Worm (Caenorhabditis elegans) whole organism, midembryonic: ENCODE results near the gene srh-252.

Experiments used
- T22C8.4 ChIP-seq: fragments of 200-800 bp; sonication (Bioruptor generic); IDR thresholded peaks from 2 replicates; pipeline ENCODE4 v1.3.6; 2022; ENCODE audit warnings: missing genetic modification characterization, missing compliant biosample characterization
- cog-1 ChIP-seq: sonication (generic microtip); optimal IDR thresholded peaks from 2 replicates; lab custom pipeline; 2016; ENCODE audit warnings: missing genetic modification characterization, missing compliant biosample characterization
- flt-1 ChIP-seq: fragments of 200-800 bp; sonication (Bioruptor generic); IDR thresholded peaks from 2 replicates; pipeline ENCODE4 v1.3.6; 2022; ENCODE audit warnings: missing genetic modification characterization, missing compliant biosample characterization
- klf-2 ChIP-seq: fragments of 200-800 bp; sonication (Bioruptor generic); conservative IDR thresholded peaks from 2 replicates; pipeline ENCODE4 v1.3.6; 2022; ENCODE audit warnings: missing genetic modification reagents, missing genetic modification characterization, missing compliant biosample characterization
- med-1 ChIP-seq: sonication (generic microtip); optimal IDR thresholded peaks from 2 replicates; lab custom pipeline; 2017; ENCODE audit warnings: missing genetic modification characterization, mild to moderate bottlenecking, missing compliant biosample characterization, antibody characterized with exemption, missing genetic modification reagents; ENCODE audit not compliant: insufficient read depth
- ref-1 ChIP-seq: fragments of 200-800 bp; sonication (Bioruptor generic); conservative IDR thresholded peaks from 2 replicates; pipeline ENCODE4 v1.3.6; 2022; ENCODE audit warnings: missing genetic modification reagents, missing genetic modification characterization, missing compliant biosample characterization
- tab-1 ChIP-seq: fragments of 200-800 bp; sonication (Bioruptor generic); IDR thresholded peaks from 2 replicates; pipeline ENCODE4 v1.3.6; 2022; ENCODE audit warnings: missing genetic modification characterization, missing compliant biosample characterization
- ztf-23 ChIP-seq: fragments of 200-800 bp; sonication (Bioruptor generic); IDR thresholded peaks from 2 replicates; pipeline ENCODE4 v1.3.6; 2022; ENCODE audit warnings: missing genetic modification reagents, missing genetic modification characterization, missing compliant biosample characterization
- ztf-29 ChIP-seq: fragments of 200-800 bp; sonication (Bioruptor generic); IDR thresholded peaks from 2 replicates; pipeline ENCODE4 v1.3.6; 2022; ENCODE audit warnings: missing genetic modification reagents, missing genetic modification characterization, missing compliant biosample characterization

Gene srh-252

ce11 chrV:17245406-17245805 is 22.2 kb upstream of the srh-252 start, which contains the start of gene clec-242:
TSS of gene clec-242 (minus strand) at chrV:17245506.
- TF ChIP-seq ztf-23 (no peak), ztf-29 (GFP tag; lab: Robert Waterston, UW) (no peak), med-1 (GFP tag; lab: Kevin White, UChicago) (no peak), cog-1 (tag; lab: Kevin White, UChicago) (no peak), klf-2 (GFP tag; lab: Robert Waterston, UW) (no peak), flt-1 (GFP tag; lab: Robert Waterston, UW) (no peak), T22C8.4 (GFP tag; lab: Robert Waterston, UW) (no peak), tab-1 (GFP tag; lab: Robert Waterston, UW) (no peak), ref-1 (no peak)

- TF ChIP-seq ztf-23, result no peak
- TF ChIP-seq ztf-29 (GFP tag; lab: Robert Waterston, UW), result no peak
- TF ChIP-seq ref-1, result no peak
- TF ChIP-seq flt-1 (GFP tag; lab: Robert Waterston, UW), result no peak
- TF ChIP-seq med-1 (GFP tag; lab: Kevin White, UChicago), result no peak
- no peak for TF ChIP-seq tab-1 (GFP tag; lab: Robert Waterston, UW)
- TF ChIP-seq T22C8.4 (GFP tag; lab: Robert Waterston, UW), result no peak
- no peak for TF ChIP-seq klf-2 (GFP tag; lab: Robert Waterston, UW)
Observed at ce11 chrV:17243016-17243415, 19.8 kb upstream of the srh-252 start.

DNA sequence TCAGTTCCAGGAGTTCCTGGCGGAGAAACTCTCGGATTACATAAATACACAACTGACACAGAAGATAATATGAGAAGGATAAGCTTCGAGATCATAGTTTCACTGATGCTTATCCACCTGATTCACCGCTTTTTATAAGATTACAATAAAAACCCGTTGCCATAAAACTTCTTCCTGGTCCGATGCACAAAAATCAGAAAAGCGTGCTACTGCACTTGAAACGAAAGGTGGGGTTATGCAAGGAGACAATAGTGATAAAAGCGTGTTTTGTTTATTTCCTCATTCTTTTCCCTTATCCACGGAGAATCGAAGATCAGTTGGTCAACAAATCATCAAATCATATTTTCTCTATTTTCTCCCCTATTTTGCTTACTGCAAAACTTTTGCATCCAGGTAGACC is 19.3 kb upstream of the srh-252 start, which contains the start of gene Y68A4B.3:
Gene Y68A4B.3, minus strand, starts transcription at position 101 of the 400 bp plus-strand sequence.
- TF ChIP-seq ref-1 (no peak), tab-1 (GFP tag; lab: Robert Waterston, UW) (no peak)

DNA sequence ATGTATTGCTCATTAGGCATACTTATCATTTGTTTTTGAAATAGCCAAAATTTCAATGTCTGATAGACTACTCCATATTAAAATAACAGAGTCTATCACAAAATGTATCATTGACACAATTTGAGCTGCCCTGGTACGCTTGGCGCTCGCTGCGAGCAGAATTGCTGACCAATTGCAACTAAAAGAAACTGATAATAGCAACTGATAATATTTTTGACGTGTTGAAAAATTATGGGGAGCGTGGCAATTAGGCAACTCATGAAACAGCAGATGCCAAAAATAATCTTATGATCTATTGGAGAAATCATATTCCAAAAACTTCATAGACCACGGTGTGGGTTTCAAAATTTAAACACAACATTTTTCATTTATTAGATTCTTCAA is 18.1 kb upstream of the srh-252 start:
- TF ChIP-seq ref-1 (no peak), klf-2 (GFP tag; lab: Robert Waterston, UW) (no peak), cog-1 (tag; lab: Kevin White, UChicago) (no peak), ztf-23 (no peak), flt-1 (GFP tag; lab: Robert Waterston, UW) (no peak), tab-1 (GFP tag; lab: Robert Waterston, UW) (no peak), ztf-29 (GFP tag; lab: Robert Waterston, UW) (no peak), T22C8.4 (GFP tag; lab: Robert Waterston, UW) (no peak), med-1 (GFP tag; lab: Kevin White, UChicago) (no peak)

DNA sequence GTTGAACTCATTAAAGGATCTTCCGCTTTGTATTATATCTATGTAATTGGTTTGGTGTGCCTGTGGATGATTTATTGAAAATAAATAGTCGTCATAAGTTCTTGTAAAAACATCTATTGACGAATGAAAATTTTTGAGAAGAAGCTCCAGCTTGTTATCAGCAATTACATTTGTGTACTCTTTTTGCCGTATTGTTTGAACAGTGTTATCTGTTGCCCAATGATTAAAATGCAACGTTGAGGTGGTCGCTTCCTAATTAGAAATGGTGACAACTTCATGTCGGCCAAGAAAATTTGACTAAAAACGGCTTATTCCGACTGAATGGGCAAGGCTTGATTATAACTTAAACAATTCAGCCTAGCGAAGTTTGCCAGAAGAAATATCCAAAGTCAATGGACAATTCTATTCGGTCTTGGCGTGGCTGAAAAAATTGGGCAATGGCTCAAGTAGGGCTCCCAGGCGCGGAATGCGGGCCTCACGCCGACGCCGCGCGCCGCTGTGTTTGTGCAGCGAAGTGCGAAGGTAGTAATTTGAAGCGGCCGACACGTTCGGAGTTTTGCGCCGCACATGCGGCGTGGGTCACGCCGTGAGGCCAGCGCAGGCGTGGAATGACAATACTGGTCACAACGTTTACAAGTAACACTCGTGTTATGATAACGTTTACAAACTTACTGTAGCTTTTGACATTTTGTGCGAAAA is 17.5 kb upstream of the srh-252 start:
- TF ChIP-seq med-1 (GFP tag; lab: Kevin White, UChicago) (no peak), ref-1 (no peak), tab-1 (GFP tag; lab: Robert Waterston, UW) (no peak), ztf-29 (GFP tag; lab: Robert Waterston, UW) (no peak), cog-1 (tag; lab: Kevin White, UChicago) (no peak), ztf-23 (no peak), T22C8.4 (GFP tag; lab: Robert Waterston, UW) (no peak), klf-2 (GFP tag; lab: Robert Waterston, UW) (no peak), flt-1 (GFP tag; lab: Robert Waterston, UW) (no peak)

DNA sequence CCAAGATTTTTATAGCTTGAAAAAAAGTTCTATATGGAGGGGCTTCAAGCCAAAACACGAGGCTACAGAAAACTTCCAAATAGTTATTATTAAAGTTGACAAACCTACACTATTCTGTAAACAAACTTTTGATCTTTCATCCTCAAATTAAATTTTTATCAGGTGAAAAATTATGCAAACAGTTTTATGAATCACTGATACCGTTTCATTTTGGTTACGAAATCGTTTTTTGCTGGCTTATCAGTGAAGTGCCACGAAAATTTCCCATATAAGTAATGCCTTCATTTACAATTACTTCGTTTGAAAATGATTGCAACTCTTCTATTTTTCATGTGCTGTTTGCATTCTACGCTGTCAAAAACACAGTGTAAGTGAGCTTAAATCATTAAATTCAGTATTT is 15.6 kb upstream of the srh-252 start, which contains the start of gene T19C9.8:
Gene T19C9.8, plus strand, starts transcription at position 299 of the 400 bp plus-strand sequence.
- TF ChIP-seq T22C8.4 (GFP tag; lab: Robert Waterston, UW) (no peak), ztf-23 (no peak), tab-1 (GFP tag; lab: Robert Waterston, UW) (no peak), ztf-29 (GFP tag; lab: Robert Waterston, UW) (no peak), klf-2 (GFP tag; lab: Robert Waterston, UW) (no peak), med-1 (GFP tag; lab: Kevin White, UChicago) (no peak)

ce11 chrV:17236345-17236744 is 13.1 kb upstream of the srh-252 start, which contains the start of gene T19C9.10:
TSS of gene T19C9.10 (plus strand) at chrV:17236592.
- TF ChIP-seq med-1 (GFP tag; lab: Kevin White, UChicago), result no peak
- TF ChIP-seq T22C8.4 (GFP tag; lab: Robert Waterston, UW), result no peak
- TF ChIP-seq ref-1, result no peak
- no peak for TF ChIP-seq cog-1 (tag; lab: Kevin White, UChicago)

- TF ChIP-seq flt-1 (GFP tag; lab: Robert Waterston, UW), result no peak
- TF ChIP-seq ztf-23, result no peak
- TF ChIP-seq cog-1 (tag; lab: Kevin White, UChicago), result no peak
- TF ChIP-seq klf-2 (GFP tag; lab: Robert Waterston, UW), result no peak
- TF ChIP-seq T22C8.4 (GFP tag; lab: Robert Waterston, UW), result no peak
- no peak for TF ChIP-seq med-1 (GFP tag; lab: Kevin White, UChicago)
- no peak for TF ChIP-seq tab-1 (GFP tag; lab: Robert Waterston, UW)
- no peak for TF ChIP-seq ref-1
- TF ChIP-seq ztf-29 (GFP tag; lab: Robert Waterston, UW), result no peak
Observed at ce11 chrV:17232403-17232802, 9.2 kb upstream of the srh-252 start.

- TF ChIP-seq cog-1 (tag; lab: Kevin White, UChicago), result no peak
- no peak for TF ChIP-seq flt-1 (GFP tag; lab: Robert Waterston, UW)
- TF ChIP-seq T22C8.4 (GFP tag; lab: Robert Waterston, UW), result no peak
- TF ChIP-seq med-1 (GFP tag; lab: Kevin White, UChicago), result no peak
- no peak for TF ChIP-seq ref-1
- TF ChIP-seq tab-1 (GFP tag; lab: Robert Waterston, UW), result no peak
- no peak for TF ChIP-seq ztf-29 (GFP tag; lab: Robert Waterston, UW)
- no peak for TF ChIP-seq klf-2 (GFP tag; lab: Robert Waterston, UW)
- TF ChIP-seq ztf-23, result no peak
Observed at ce11 chrV:17226119-17226518, 2.9 kb upstream of the srh-252 start, which contains the start of gene srh-112. TSS of gene srh-112 (minus strand) at chrV:17226219.
